Fruit fly (Drosophila melanogaster) Kc167 (cell line): ENCODE results near the gene CG6055.

Experiments used
- Myc ChIP-seq: fragments of >200 bp; optimal IDR thresholded peaks from 2 replicates; lab custom pipeline; 2017; ENCODE audit warnings: missing external identifiers
- Sin3A ChIP-seq: fragments of >200 bp; optimal IDR thresholded peaks from 2 replicates; lab custom pipeline; 2018; ENCODE audit warnings: missing external identifiers
- h ChIP-seq: fragments of >200 bp; optimal IDR thresholded peaks from 3 replicates; lab custom pipeline; 2018; ENCODE audit warnings: missing external identifiers
- insv ChIP-seq: fragments of >200 bp; optimal IDR thresholded peaks from 3 replicates; lab custom pipeline; 2018; ENCODE audit warnings: missing external identifiers
- psq ChIP-seq: fragments of >200 bp; optimal IDR thresholded peaks from 2 replicates; lab custom pipeline; 2017; ENCODE audit warnings: missing external identifiers
- ttk ChIP-seq: sonication (Bioruptor generic); optimal IDR thresholded peaks from 2 replicates; lab custom pipeline; 2017; ENCODE audit warnings: missing external identifiers

dm6 chr2L:7515396-7515795, 49.1 kb downstream of the CG6055 start:
- TF ChIP-seq psq: no peak
- TF ChIP-seq Sin3A (lab: Kevin White, UChicago): no peak
- no peak for TF ChIP-seq insv (lab: Kevin White, UChicago)
- TF ChIP-seq ttk (lab: Kevin White, UChicago): no peak
- no peak for TF ChIP-seq Myc
- TF ChIP-seq h (lab: Kevin White, UChicago): no peak
